Worm (Caenorhabditis elegans) whole organism, mixed stage, embryonic: ENCODE data around the gene K08F8.7.

Experiments
- M03D4.4 ChIP-seq: sonication (generic microtip); optimal IDR thresholded peaks from 2 replicates; lab custom pipeline; 2017; ENCODE audit warnings: mild to moderate bottlenecking, missing genetic modification characterization, missing compliant biosample characterization
- blmp-1 ChIP-seq: fragments of 150-350 bp; optimal IDR thresholded peaks from 2 replicates; lab custom pipeline; 2014; ENCODE audit warnings: missing biosample characterization, missing genetic modification characterization
- ceh-43 ChIP-seq: fragments of 200-800 bp; sonication (Bioruptor generic); optimal IDR thresholded peaks from 2 replicates; lab custom pipeline; 2018; ENCODE audit warnings: mild to moderate bottlenecking, missing genetic modification characterization, moderate library complexity, missing compliant biosample characterization
- ceh-83 ChIP-seq: fragments of 200-800 bp; sonication (Bioruptor generic); optimal IDR thresholded peaks from 2 replicates; lab custom pipeline; 2018; ENCODE audit warnings: mild to moderate bottlenecking, missing genetic modification characterization, missing compliant biosample characterization
- ces-1 ChIP-seq: fragments of 150-350 bp; optimal IDR thresholded peaks from 2 replicates; lab custom pipeline; 2014; ENCODE audit warnings: missing biosample characterization, missing genetic modification reagents, missing genetic modification characterization
- cnd-1 ChIP-seq: fragments of 200-800 bp; sonication (Bioruptor generic); optimal IDR thresholded peaks from 2 replicates; lab custom pipeline; 2018; ENCODE audit warnings: mild to moderate bottlenecking, missing genetic modification characterization, missing compliant biosample characterization
- drap-1 ChIP-seq: fragments of 200-800 bp; sonication (Bioruptor generic); optimal IDR thresholded peaks from 3 replicates; lab custom pipeline; 2018; ENCODE audit warnings: mild to moderate bottlenecking, missing genetic modification characterization, missing compliant biosample characterization
- elt-1 ChIP-seq: sonication (generic microtip); optimal IDR thresholded peaks from 2 replicates; lab custom pipeline; 2017; ENCODE audit warnings: missing genetic modification characterization, mild to moderate bottlenecking, missing compliant biosample characterization, antibody characterized with exemption, moderate library complexity, borderline replicate concordance; ENCODE audit not compliant: insufficient read depth
- elt-3 ChIP-seq: fragments of 150-350 bp; optimal IDR thresholded peaks from 2 replicates; lab custom pipeline; 2014; ENCODE audit warnings: missing biosample characterization, missing genetic modification characterization
- flh-1 ChIP-seq: fragments of 200-800 bp; sonication (Bioruptor generic); optimal IDR thresholded peaks from 2 replicates; lab custom pipeline; 2018; ENCODE audit warnings: mild to moderate bottlenecking, missing genetic modification characterization, moderate library complexity, missing compliant biosample characterization
- hlh-1 ChIP-seq: fragments of 150-350 bp; optimal IDR thresholded peaks from 2 replicates; lab custom pipeline; 2014; ENCODE audit warnings: missing biosample characterization, missing genetic modification reagents, missing genetic modification characterization
- lin-13 ChIP-seq: fragments of 150-350 bp; optimal IDR thresholded peaks from 2 replicates; lab custom pipeline; 2014; ENCODE audit warnings: missing biosample characterization, missing genetic modification characterization
- lsy-2 ChIP-seq: fragments of 150-350 bp; optimal IDR thresholded peaks from 2 replicates; lab custom pipeline; 2014; ENCODE audit warnings: missing biosample characterization, missing genetic modification characterization
- mab-5 ChIP-seq: fragments of 150-350 bp; optimal IDR thresholded peaks from 2 replicates; lab custom pipeline; 2014; ENCODE audit warnings: missing biosample characterization, missing genetic modification characterization
- mep-1 ChIP-seq: fragments of 150-350 bp; optimal IDR thresholded peaks from 2 replicates; lab custom pipeline; 2017; ENCODE audit warnings: missing biosample characterization, missing genetic modification reagents, missing genetic modification characterization, inconsistent platforms
- nhr-12 ChIP-seq: fragments of 150-350 bp; optimal IDR thresholded peaks from 2 replicates; lab custom pipeline; 2014; ENCODE audit warnings: missing biosample characterization, missing genetic modification characterization
- nhr-2 ChIP-seq: fragments of 150-350 bp; optimal IDR thresholded peaks from 2 replicates; lab custom pipeline; 2014; ENCODE audit warnings: missing biosample characterization, missing genetic modification characterization
- nhr-237 ChIP-seq: fragments of 150-350 bp; optimal IDR thresholded peaks from 2 replicates; lab custom pipeline; 2014; ENCODE audit warnings: missing biosample characterization, missing genetic modification characterization
- nhr-28 ChIP-seq: fragments of 150-350 bp; optimal IDR thresholded peaks from 2 replicates; lab custom pipeline; 2014; ENCODE audit warnings: missing biosample characterization, missing genetic modification characterization
- nhr-76 ChIP-seq: sonication (generic microtip); optimal IDR thresholded peaks from 2 replicates; lab custom pipeline; 2017; ENCODE audit warnings: missing biosample characterization, missing genetic modification characterization
- sem-2 ChIP-seq: fragments of 200-800 bp; sonication (Bioruptor generic); optimal IDR thresholded peaks from 2 replicates; lab custom pipeline; 2018; ENCODE audit warnings: mild to moderate bottlenecking, missing genetic modification characterization, missing compliant biosample characterization
- snpc-4 ChIP-seq: fragments of 150-350 bp; optimal IDR thresholded peaks from 2 replicates; lab custom pipeline; 2014; ENCODE audit warnings: missing biosample characterization, missing genetic modification characterization
- tbx-8 ChIP-seq: fragments of 200-800 bp; sonication (Bioruptor generic); optimal IDR thresholded peaks from 2 replicates; lab custom pipeline; 2018; ENCODE audit warnings: mild to moderate bottlenecking, missing genetic modification characterization, moderate library complexity, missing compliant biosample characterization
- unc-120 ChIP-seq: sonication (generic microtip); optimal IDR thresholded peaks from 2 replicates; lab custom pipeline; 2017; ENCODE audit warnings: missing genetic modification characterization, missing compliant biosample characterization; ENCODE audit not compliant: poor library complexity, severe bottlenecking
- unc-39 ChIP-seq: fragments of 150-350 bp; optimal IDR thresholded peaks from 2 replicates; lab custom pipeline; 2014; ENCODE audit warnings: missing biosample characterization, missing genetic modification characterization
- unc-62 ChIP-seq: fragments of 150-350 bp; optimal IDR thresholded peaks from 2 replicates; lab custom pipeline; 2014; ENCODE audit warnings: missing biosample characterization, missing genetic modification reagents, missing genetic modification characterization
- zip-8 ChIP-seq: fragments of 150-350 bp; optimal IDR thresholded peaks from 2 replicates; lab custom pipeline; 2014; ENCODE audit warnings: missing biosample characterization, missing genetic modification characterization
- ztf-11 ChIP-seq: fragments of 150-350 bp; optimal IDR thresholded peaks from 2 replicates; lab custom pipeline; 2014; ENCODE audit warnings: missing biosample characterization, missing genetic modification characterization

Gene K08F8.7

ce11 chrII:8714913-8715447, 40.2 kb downstream of the K08F8.7 start, which contains the start of the genes rab-21 and T01B7.13:
rab-21 (minus strand) TSS chrII:8715013.
T01B7.13 (plus strand) TSS chrII:8715397.
- no peak for TF ChIP-seq nhr-28 (tag; lab: Kevin White, UChicago)
- TF ChIP-seq drap-1 = no peak
- TF ChIP-seq nhr-2 (tag; lab: Kevin White, UChicago) = no peak
- no peak for TF ChIP-seq mab-5 (tag; lab: Kevin White, UChicago)
- TF ChIP-seq ces-1 (GFP tag; lab: Kevin White, UChicago) = no peak
- no peak for TF ChIP-seq snpc-4 (tag; lab: Kevin White, UChicago)
- TF ChIP-seq lsy-2 (tag; lab: Kevin White, UChicago) = no peak
- TF ChIP-seq unc-120 = no peak
- TF ChIP-seq unc-62 (GFP tag; lab: Kevin White, UChicago) = no peak
- TF ChIP-seq cnd-1 (tag; lab: Kevin White, UChicago) = no peak
- TF ChIP-seq unc-39 (tag; lab: Kevin White, UChicago) = no peak

ce11 chrII:8710317-8710716, 44.9 kb downstream of the K08F8.7 start, which contains the start of gene srg-15:
srg-15 (minus strand) TSS chrII:8710417.
- TF ChIP-seq elt-3 (tag; lab: Kevin White, UChicago) = no peak
- TF ChIP-seq flh-1 (GFP tag; lab: Kevin White, UChicago) = no peak
- TF ChIP-seq drap-1 = no peak
- TF ChIP-seq ces-1 (GFP tag; lab: Kevin White, UChicago) = no peak
- TF ChIP-seq elt-1 (tag; lab: Kevin White, UChicago) = no peak
- TF ChIP-seq blmp-1 (tag; lab: Kevin White, UChicago) = no peak
- TF ChIP-seq sem-2 (GFP tag; lab: Kevin White, UChicago) = no peak
- TF ChIP-seq nhr-12 (tag; lab: Kevin White, UChicago) = no peak
- TF ChIP-seq snpc-4 (tag; lab: Kevin White, UChicago) = no peak
- TF ChIP-seq mep-1 (tag; lab: Kevin White, UChicago) = no peak
- TF ChIP-seq M03D4.4 (tag; lab: Kevin White, UChicago) = no peak
- TF ChIP-seq tbx-8 (GFP tag; lab: Kevin White, UChicago) = no peak
- TF ChIP-seq lin-13 = no peak
- no peak for TF ChIP-seq ceh-43 (GFP tag; lab: Kevin White, UChicago)
- TF ChIP-seq zip-8 (tag; lab: Kevin White, UChicago) = no peak
- TF ChIP-seq nhr-2 (tag; lab: Kevin White, UChicago) = no peak
- TF ChIP-seq unc-39 (tag; lab: Kevin White, UChicago) = no peak
- no peak for TF ChIP-seq mab-5 (tag; lab: Kevin White, UChicago)
- no peak for TF ChIP-seq nhr-237 (tag; lab: Kevin White, UChicago)
- no peak for TF ChIP-seq nhr-76
- TF ChIP-seq, all 35 proteins: peak for 0

ce11 chrII:8707024-8707423, 48.1 kb downstream of the K08F8.7 start, which contains the start of gene cup-16:
cup-16 (plus strand) TSS chrII:8707155.
- TF ChIP-seq blmp-1 (tag; lab: Kevin White, UChicago) = no peak
- TF ChIP-seq unc-120 = peak; percentile 3
- TF ChIP-seq ztf-11 (tag; lab: Kevin White, UChicago) = no peak
- peak; percentile 35 for TF ChIP-seq hlh-1 (tag; lab: Kevin White, UChicago)
- no peak for TF ChIP-seq ceh-83
- no peak for TF ChIP-seq unc-39 (tag; lab: Kevin White, UChicago)
- no peak for TF ChIP-seq nhr-76
- no peak for TF ChIP-seq zip-8 (tag; lab: Kevin White, UChicago)
- TF ChIP-seq unc-62 (GFP tag; lab: Kevin White, UChicago) = peak; percentile 20
- no peak for TF ChIP-seq tbx-8 (GFP tag; lab: Kevin White, UChicago)

ce11 chrII:8704413-8704874, 50.7 kb downstream of the K08F8.7 start, which contains the start of gene prx-5:
prx-5 (plus strand) TSS chrII:8704824.
- TF ChIP-seq cnd-1 (tag; lab: Kevin White, UChicago) = no peak
- TF ChIP-seq, all 35 proteins: peak for 0
